Fruit fly (Drosophila melanogaster) whole organism, embryonic: ENCODE data around the gene Mst36Fb.

Experiments
- Asciz ChIP-seq: fragments of 200-800 bp; sonication (Bioruptor generic); optimal IDR thresholded peaks from 2 replicates; lab custom pipeline; 2017; ENCODE audit warnings: missing biosample characterization, mild to moderate bottlenecking, missing genetic modification characterization, missing genetic modification reagents
- Atf-2 ChIP-seq: fragments of 200-800 bp; sonication (Bioruptor generic); optimal IDR thresholded peaks from 2 replicates; lab custom pipeline; 2016; ENCODE audit warnings: missing biosample characterization, missing genetic modification characterization
- Atf6 ChIP-seq: fragments of 200-800 bp; sonication (Bioruptor generic); IDR thresholded peaks from 2 replicates; pipeline ENCODE4 v1.3.6; 2022; ENCODE audit warnings: missing biosample characterization, missing genetic modification characterization
- B-H2 ChIP-seq: fragments of 200-800 bp; sonication (Bioruptor generic); optimal IDR thresholded peaks from 2 replicates; lab custom pipeline; 2018; ENCODE audit warnings: missing biosample characterization, mild to moderate bottlenecking, missing genetic modification characterization
- Bdp1 ChIP-seq: fragments of 200-800 bp; sonication (Bioruptor generic); optimal IDR thresholded peaks from 3 replicates; lab custom pipeline; 2016; ENCODE audit warnings: missing biosample characterization, missing genetic modification characterization
- CG12104 ChIP-seq: fragments of 200-800 bp; sonication (Bioruptor generic); optimal IDR thresholded peaks from 3 replicates; lab custom pipeline; 2016; ENCODE audit warnings: missing biosample characterization, missing genetic modification characterization
- CG14710 ChIP-seq: fragments of 200-800 bp; sonication (Bioruptor generic); optimal IDR thresholded peaks from 3 replicates; lab custom pipeline; 2019; ENCODE audit warnings: missing biosample characterization, mild to moderate bottlenecking, missing genetic modification characterization, moderate library complexity
- CG17186 ChIP-seq: fragments of 200-800 bp; sonication (Bioruptor generic); optimal IDR thresholded peaks from 3 replicates; lab custom pipeline; 2017; ENCODE audit warnings: missing biosample characterization, missing genetic modification reagents, missing genetic modification characterization
- CG17328 ChIP-seq: fragments of 200-800 bp; sonication (Bioruptor generic); IDR thresholded peaks from 2 replicates; pipeline ENCODE4 v1.3.6; 2022; ENCODE audit warnings: missing biosample characterization, missing genetic modification characterization
- CG1792 ChIP-seq: fragments of 200-800 bp; sonication (Bioruptor generic); optimal IDR thresholded peaks from 2 replicates; lab custom pipeline; 2016; ENCODE audit warnings: missing biosample characterization, missing genetic modification characterization
- CG34376 ChIP-seq: fragments of 200-800 bp; sonication (Bioruptor generic); optimal IDR thresholded peaks from 2 replicates; lab custom pipeline; 2018; ENCODE audit warnings: missing biosample characterization, mild to moderate bottlenecking, missing genetic modification characterization
- CG3995 ChIP-seq: fragments of 200-800 bp; sonication (Bioruptor generic); optimal IDR thresholded peaks from 3 replicates; lab custom pipeline; 2016; ENCODE audit warnings: missing biosample characterization, missing genetic modification characterization
- CG4730 ChIP-seq: fragments of 200-800 bp; sonication (Bioruptor generic); IDR thresholded peaks from 2 replicates; pipeline ENCODE4 v1.3.6; 2022; ENCODE audit warnings: missing biosample characterization, missing genetic modification characterization
- CG6272 ChIP-seq: fragments of 200-800 bp; sonication (Bioruptor generic); IDR thresholded peaks from 2 replicates; pipeline ENCODE4 v1.3.6; 2022; ENCODE audit warnings: missing biosample characterization, missing genetic modification characterization
- CG7556 ChIP-seq: fragments of 200-800 bp; sonication (Bioruptor generic); optimal IDR thresholded peaks from 2 replicates; lab custom pipeline; 2017; ENCODE audit warnings: missing biosample characterization, mild to moderate bottlenecking, missing genetic modification characterization
- CG8281 ChIP-seq: fragments of 200-800 bp; sonication (Bioruptor generic); optimal IDR thresholded peaks from 2 replicates; lab custom pipeline; 2018; ENCODE audit warnings: missing biosample characterization, mild to moderate bottlenecking, missing genetic modification characterization, moderate library complexity
- CG8478 ChIP-seq: fragments of >200 bp; optimal IDR thresholded peaks from 2 replicates; lab custom pipeline; 2018
- D19B ChIP-seq: fragments of 200-800 bp; sonication (Bioruptor generic); optimal IDR thresholded peaks from 2 replicates; lab custom pipeline; 2017; ENCODE audit warnings: missing biosample characterization, mild to moderate bottlenecking, missing genetic modification characterization
- Dad ChIP-seq: fragments of 200-800 bp; sonication (Bioruptor generic); optimal IDR thresholded peaks from 3 replicates; lab custom pipeline; 2016; ENCODE audit warnings: missing biosample characterization, missing genetic modification characterization
- Dbx ChIP-seq: fragments of 200-800 bp; sonication (Bioruptor generic); IDR thresholded peaks from 3 replicates; pipeline ENCODE4 v1.3.6; 2022; ENCODE audit warnings: missing biosample characterization, missing genetic modification characterization
- ERR ChIP-seq: fragments of 200-800 bp; sonication (Bioruptor generic); optimal IDR thresholded peaks from 2 replicates; lab custom pipeline; 2016; ENCODE audit warnings: missing biosample characterization, missing genetic modification characterization
- Ets97D ChIP-seq: fragments of 200-800 bp; sonication (Bioruptor generic); optimal IDR thresholded peaks from 3 replicates; lab custom pipeline; 2016; ENCODE audit warnings: missing biosample characterization, missing genetic modification characterization
- Fer1 ChIP-seq: fragments of 200-800 bp; sonication (Bioruptor generic); optimal IDR thresholded peaks from 2 replicates; lab custom pipeline; 2017; ENCODE audit warnings: missing biosample characterization, mild to moderate bottlenecking, missing genetic modification characterization
- Gug ChIP-seq: fragments of 200-800 bp; sonication (Bioruptor generic); IDR thresholded peaks from 4 replicates; pipeline ENCODE4 v1.3.6; 2022; ENCODE audit warnings: missing biosample characterization, missing genetic modification characterization
- HLH3B ChIP-seq: fragments of 200-800 bp; sonication (Bioruptor generic); IDR thresholded peaks from 2 replicates; pipeline ENCODE4 v1.3.6; 2022; ENCODE audit warnings: missing biosample characterization, missing genetic modification characterization
- HmgD ChIP-seq: fragments of 200-800 bp; sonication (Bioruptor generic); optimal IDR thresholded peaks from 3 replicates; lab custom pipeline; 2016; ENCODE audit warnings: missing biosample characterization, missing genetic modification characterization
- Hsf ChIP-seq: fragments of 200-800 bp; sonication (Bioruptor generic); optimal IDR thresholded peaks from 3 replicates; lab custom pipeline; 2016; ENCODE audit warnings: missing biosample characterization, missing genetic modification characterization
- MTF-1 ChIP-seq: fragments of 200-800 bp; sonication (Bioruptor generic); optimal IDR thresholded peaks from 2 replicates; lab custom pipeline; 2018; ENCODE audit warnings: missing biosample characterization, mild to moderate bottlenecking, missing genetic modification characterization, borderline replicate concordance
- NC2α ChIP-seq: fragments of 200-800 bp; sonication (Bioruptor generic); optimal IDR thresholded peaks from 2 replicates; lab custom pipeline; 2016; ENCODE audit warnings: missing biosample characterization, missing genetic modification characterization
- Nf-YB ChIP-seq: fragments of 200-800 bp; sonication (Bioruptor generic); optimal IDR thresholded peaks from 3 replicates; lab custom pipeline; 2019; ENCODE audit warnings: missing biosample characterization, mild to moderate bottlenecking, missing genetic modification characterization, moderate library complexity
- Opbp ChIP-seq: fragments of 200-800 bp; sonication (Bioruptor generic); IDR thresholded peaks from 3 replicates; pipeline ENCODE4 v1.3.6; 2022; ENCODE audit warnings: missing biosample characterization, missing genetic modification characterization; ENCODE audit not compliant: partially characterized antibody
- Rx ChIP-seq: fragments of 200-800 bp; sonication (Bioruptor generic); IDR thresholded peaks from 2 replicates; pipeline ENCODE4 v1.3.6; 2022; ENCODE audit warnings: missing biosample characterization, missing genetic modification characterization
- Spps ChIP-seq: fragments of 200-800 bp; sonication (Bioruptor generic); optimal IDR thresholded peaks from 2 replicates; lab custom pipeline; 2018; ENCODE audit warnings: missing biosample characterization, mild to moderate bottlenecking, missing genetic modification characterization
- YL-1 ChIP-seq: fragments of 200-800 bp; sonication (Bioruptor generic); optimal IDR thresholded peaks from 3 replicates; lab custom pipeline; 2017; ENCODE audit warnings: missing biosample characterization, mild to moderate bottlenecking, missing genetic modification characterization
- croc ChIP-seq: fragments of 200-800 bp; sonication (Bioruptor generic); conservative IDR thresholded peaks from 3 replicates; pipeline ENCODE4 v1.3.6; 2022; ENCODE audit warnings: missing biosample characterization, missing genetic modification characterization
- da ChIP-seq: fragments of 200-800 bp; sonication (Bioruptor generic); optimal IDR thresholded peaks from 2 replicates; lab custom pipeline; 2016; ENCODE audit warnings: missing biosample characterization, missing genetic modification characterization
- dysf ChIP-seq: fragments of 200-800 bp; sonication (Bioruptor generic); IDR thresholded peaks from 3 replicates; pipeline ENCODE4 v1.3.6; 2022; ENCODE audit warnings: missing biosample characterization, missing genetic modification characterization
- fd96Cb ChIP-seq: fragments of 200-800 bp; sonication (Bioruptor generic); optimal IDR thresholded peaks from 2 replicates; lab custom pipeline; 2018; ENCODE audit warnings: missing biosample characterization, mild to moderate bottlenecking, missing genetic modification characterization, moderate library complexity
- hbn ChIP-seq: fragments of 200-800 bp; sonication (Bioruptor generic); IDR thresholded peaks from 2 replicates; pipeline ENCODE4 v1.3.6; 2022; ENCODE audit warnings: missing biosample characterization, missing genetic modification characterization; ENCODE audit not compliant: partially characterized antibody
- kay ChIP-seq: fragments of 200-800 bp; sonication (Bioruptor generic); optimal IDR thresholded peaks from 2 replicates; lab custom pipeline; 2016; ENCODE audit warnings: missing biosample characterization, missing genetic modification characterization
- lmd ChIP-seq: fragments of 200-800 bp; sonication (Bioruptor generic); IDR thresholded peaks from 2 replicates; pipeline ENCODE4 v1.3.6; 2022; ENCODE audit warnings: missing biosample characterization, missing genetic modification characterization
- pita ChIP-seq: fragments of 200-800 bp; sonication (Bioruptor generic); optimal IDR thresholded peaks from 2 replicates; lab custom pipeline; 2017; ENCODE audit warnings: missing biosample characterization, mild to moderate bottlenecking, missing genetic modification characterization
- psq ChIP-seq: fragments of 200-800 bp; sonication (Bioruptor generic); optimal IDR thresholded peaks from 2 replicates; lab custom pipeline; 2017; ENCODE audit warnings: missing biosample characterization, missing genetic modification characterization
- row ChIP-seq: fragments of 200-800 bp; sonication (Bioruptor generic); IDR thresholded peaks from 3 replicates; pipeline ENCODE4 v1.3.6; 2022; ENCODE audit warnings: missing biosample characterization, missing genetic modification characterization
- sim ChIP-seq: fragments of 200-800 bp; sonication (Bioruptor generic); IDR thresholded peaks from 2 replicates; pipeline ENCODE4 v1.3.6; 2022; ENCODE audit warnings: missing biosample characterization, missing genetic modification characterization
- slou ChIP-seq: fragments of 200-800 bp; sonication (Bioruptor generic); optimal IDR thresholded peaks from 3 replicates; lab custom pipeline; 2016; ENCODE audit warnings: missing biosample characterization, missing genetic modification characterization
- slp2 ChIP-seq: fragments of 200-800 bp; sonication (Bioruptor generic); optimal IDR thresholded peaks from 2 replicates; lab custom pipeline; 2016; ENCODE audit warnings: missing biosample characterization, missing genetic modification characterization
- ssp ChIP-seq: fragments of 200-800 bp; sonication (Bioruptor generic); IDR thresholded peaks from 2 replicates; pipeline ENCODE4 v1.3.6; 2022; ENCODE audit warnings: missing biosample characterization, missing genetic modification characterization
- stwl ChIP-seq: fragments of 200-800 bp; sonication (Bioruptor generic); optimal IDR thresholded peaks from 3 replicates; lab custom pipeline; 2018; ENCODE audit warnings: missing biosample characterization, mild to moderate bottlenecking, missing genetic modification characterization, moderate library complexity
- tap ChIP-seq: fragments of 200-800 bp; optimal IDR thresholded peaks from 3 replicates; lab custom pipeline; 2019; ENCODE audit warnings: missing biosample characterization, mild to moderate bottlenecking, missing genetic modification characterization, moderate library complexity
- toy ChIP-seq: fragments of 200-800 bp; sonication (Bioruptor generic); IDR thresholded peaks from 2 replicates; pipeline ENCODE4 v1.3.6; 2022; ENCODE audit warnings: missing biosample characterization, missing genetic modification characterization
- tup ChIP-seq: fragments of 200-800 bp; sonication (Bioruptor generic); optimal IDR thresholded peaks from 2 replicates; lab custom pipeline; 2016; ENCODE audit warnings: missing biosample characterization, mild to moderate bottlenecking, missing genetic modification characterization, moderate library complexity
- vfl ChIP-seq: fragments of 200-800 bp; sonication (Bioruptor generic); optimal IDR thresholded peaks from 2 replicates; lab custom pipeline; 2016; ENCODE audit warnings: missing biosample characterization, missing genetic modification characterization

Mst36Fb gene

DNA sequence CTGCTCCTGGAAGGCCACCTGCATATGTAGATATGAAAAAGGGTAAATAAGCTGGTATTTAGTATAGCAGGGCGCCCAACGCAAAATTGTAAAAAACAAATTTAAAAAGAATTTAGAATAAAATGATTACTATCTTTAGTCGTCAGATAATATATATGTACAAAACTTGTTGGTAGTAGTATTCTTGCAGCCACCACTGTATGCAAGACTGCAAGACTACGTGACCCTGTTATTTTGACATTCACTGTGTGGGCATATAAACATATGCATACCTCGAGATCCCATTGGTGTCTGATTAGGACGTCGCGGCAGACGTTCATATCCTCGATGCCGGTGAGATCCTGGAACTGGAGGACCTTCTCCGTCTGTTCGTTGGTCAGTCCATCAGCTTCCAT, 32.9 kb upstream of the Mst36Fb start (continued):
- no peak for TF ChIP-seq Ets97D (GFP tag; lab: Kevin White, UChicago)
- no peak for TF ChIP-seq Rx (GFP tag; lab: Robert Waterston, UW)
- TF ChIP-seq tap (tag; lab: Kevin White, UChicago): no peak
- TF ChIP-seq Atf-2 (GFP tag; lab: Kevin White, UChicago): no peak
- TF ChIP-seq CG12104: no peak
- no peak for TF ChIP-seq row (GFP tag; lab: Robert Waterston, UW)
- no peak for TF ChIP-seq D19B (GFP tag; lab: Kevin White, UChicago)
- TF ChIP-seq Bdp1: no peak
- TF ChIP-seq Fer1 (GFP tag; lab: Kevin White, UChicago): peak; percentile 20
- no peak for TF ChIP-seq CG17186 (GFP tag; lab: Kevin White, UChicago)
- TF ChIP-seq CG7556 (GFP tag; lab: Kevin White, UChicago): no peak
- TF ChIP-seq CG3995 (GFP tag; lab: Kevin White, UChicago): no peak
- no peak for TF ChIP-seq CG4730 (GFP tag; lab: Robert Waterston, UW)
- TF ChIP-seq NC2α (GFP tag; lab: Kevin White, UChicago): no peak
- TF ChIP-seq tup (GFP tag; lab: Kevin White, UChicago): no peak
- no peak for TF ChIP-seq CG34376
- no peak for TF ChIP-seq slp2 (GFP tag; lab: Kevin White, UChicago)
- no peak for TF ChIP-seq Asciz
- no peak for TF ChIP-seq stwl
- no peak for TF ChIP-seq YL-1 (GFP tag; lab: Kevin White, UChicago)
- TF ChIP-seq Dad: no peak
- no peak for TF ChIP-seq CG6272 (GFP tag; lab: Robert Waterston, UW)
- no peak for TF ChIP-seq CG1792 (GFP tag; lab: Kevin White, UChicago)
- TF ChIP-seq kay (GFP tag; lab: Kevin White, UChicago): no peak
- TF ChIP-seq fd96Cb (tag; lab: Kevin White, UChicago): no peak
- no peak for TF ChIP-seq Nf-YB (GFP tag; lab: Kevin White, UChicago)
- TF ChIP-seq Opbp (GFP tag; lab: Robert Waterston, UW): no peak
- no peak for TF ChIP-seq Hsf
- TF ChIP-seq da (GFP tag; lab: Kevin White, UChicago): no peak
- no peak; the same call in 1 of the 2 replicates for TF ChIP-seq lmd (GFP tag; lab: Robert Waterston, UW)
- no peak for TF ChIP-seq sim
- no peak for TF ChIP-seq pita (GFP tag; lab: Kevin White, UChicago)
- no peak for TF ChIP-seq HmgD (GFP tag; lab: Kevin White, UChicago)
- no peak for TF ChIP-seq toy
- TF ChIP-seq Dbx (GFP tag; lab: Robert Waterston, UW): no peak
- no peak for TF ChIP-seq slou (GFP tag; lab: Kevin White, UChicago)
- no peak for TF ChIP-seq ssp
- no peak for TF ChIP-seq croc
- TF ChIP-seq CG8478 (lab: Kevin White, UChicago): no peak
- TF ChIP-seq CG8281 (tag; lab: Kevin White, UChicago): no peak
- no peak for TF ChIP-seq B-H2 (GFP tag; lab: Kevin White, UChicago)
- no peak for TF ChIP-seq MTF-1 (GFP tag; lab: Kevin White, UChicago)
- peak; percentile 44; the same call in 1 of the 3 replicates for TF ChIP-seq dysf
- TF ChIP-seq vfl (GFP tag; lab: Kevin White, UChicago): peak; percentile 16
- TF ChIP-seq hbn (GFP tag; lab: Robert Waterston, UW): no peak
- no peak for TF ChIP-seq ERR (GFP tag; lab: Kevin White, UChicago)
- TF ChIP-seq psq (GFP tag; lab: Kevin White, UChicago): no peak
- no peak; the same call in 1 of the 2 replicates for TF ChIP-seq Atf6
- TF ChIP-seq Gug (GFP tag; lab: Robert Waterston, UW): no peak; the same call in 2 of the 4 replicates
- peak; percentile 48; the same call in 1 of the 2 replicates for TF ChIP-seq CG17328 (GFP tag; lab: Robert Waterston, UW)
- TF ChIP-seq HLH3B (GFP tag; lab: Robert Waterston, UW): no peak; the same call in 1 of the 2 replicates
- TF ChIP-seq CG14710 (tag; lab: Kevin White, UChicago): no peak
- TF ChIP-seq Spps (tag; lab: Kevin White, UChicago): no peak
